Worm (Caenorhabditis elegans) whole organism, L4 larva: ENCODE data around the gene F08F3.4.

Experiments
- T20F7.1 ChIP-seq: fragments of 200-800 bp; sonication (Bioruptor generic); optimal IDR thresholded peaks from 2 replicates; lab custom pipeline; 2018; ENCODE audit warnings: mild to moderate bottlenecking, missing genetic modification characterization, missing compliant biosample characterization
- Y105C5A.15 ChIP-seq: fragments of 200-800 bp; sonication (Bioruptor generic); IDR thresholded peaks from 2 replicates; pipeline ENCODE4 v1.3.6; 2022; ENCODE audit warnings: missing genetic modification characterization, missing compliant biosample characterization
- aha-1 ChIP-seq: fragments of 150-350 bp; peaks from one replicate; lab custom pipeline; 2014; ENCODE audit warnings: missing biosample characterization, missing genetic modification characterization
- ces-1 ChIP-seq: fragments of 150-350 bp; sonication (generic microtip); optimal IDR thresholded peaks from 4 replicates; lab custom pipeline; 2014; ENCODE audit warnings: missing biosample characterization, missing genetic modification reagents, missing genetic modification characterization
- cey-2 ChIP-seq: sonication (generic microtip); optimal IDR thresholded peaks from 3 replicates; lab custom pipeline; 2017; ENCODE audit warnings: missing genetic modification characterization, mild to moderate bottlenecking, missing compliant biosample characterization, antibody characterized with exemption, borderline replicate concordance; ENCODE audit not compliant: insufficient read depth
- fos-1 ChIP-seq: fragments of 150-350 bp; optimal IDR thresholded peaks from 2 replicates; lab custom pipeline; 2014; ENCODE audit warnings: missing biosample characterization, missing genetic modification characterization
- lin-38 ChIP-seq: fragments of 200-800 bp; sonication (Bioruptor generic); IDR thresholded peaks from 2 replicates; pipeline ENCODE4 v1.3.6; 2022; ENCODE audit warnings: missing genetic modification reagents, missing genetic modification characterization, missing compliant biosample characterization
- lin-39 ChIP-seq: fragments of 150-350 bp; optimal IDR thresholded peaks from 2 replicates; lab custom pipeline; 2014; ENCODE audit warnings: missing biosample characterization, missing genetic modification reagents, missing genetic modification characterization
- mdl-1 ChIP-seq, 2 experiments: fragments of 150-350 bp in 1 of 2; sonication (generic microtip) in 1 of 2; optimal IDR thresholded peaks; 2 replicates each; lab custom pipeline; 2014 to 2017; ENCODE audit warnings: missing biosample characterization in 2 of 2, missing genetic modification characterization in 2 of 2
- nhr-102 ChIP-seq: sonication (generic microtip); optimal IDR thresholded peaks from 2 replicates; lab custom pipeline; 2016; ENCODE audit warnings: mild to moderate bottlenecking, missing genetic modification characterization, moderate library complexity, missing compliant biosample characterization
- nhr-111 ChIP-seq: fragments of 200-800 bp; sonication (Bioruptor generic); optimal IDR thresholded peaks from 2 replicates; lab custom pipeline; 2018; ENCODE audit warnings: mild to moderate bottlenecking, missing genetic modification characterization, missing compliant biosample characterization
- pha-4 ChIP-seq, 2 experiments: fragments of 150-350 bp in 1 of 2; fragments of 200-800 bp in 1 of 2; sonication (Bioruptor generic) in 1 of 2; IDR thresholded peaks in 1 of 2; optimal IDR thresholded peaks in 1 of 2; 2 replicates each; pipeline versions ENCODE4 v1.3.6 to Lab custom; 2014 to 2022; ENCODE audit warnings: missing genetic modification characterization in 2 of 2, missing genetic modification reagents in 2 of 2, missing biosample characterization in 1 of 2, missing compliant biosample characterization in 1 of 2
- pqm-1 ChIP-seq: sonication (generic microtip); optimal IDR thresholded peaks from 2 replicates; lab custom pipeline; 2017; ENCODE audit warnings: missing biosample characterization, missing genetic modification characterization
- skn-1 ChIP-seq: fragments of 150-350 bp; optimal IDR thresholded peaks from 2 replicates; lab custom pipeline; 2014; ENCODE audit warnings: missing biosample characterization, missing genetic modification characterization

ce11 chrV:5433020-5433419 lies 22.3 kb downstream of the F08F3.4 start, which contains the start of gene acl-6:
- no peak for TF ChIP-seq fos-1 (tag; lab: Kevin White, UChicago)
- TF ChIP-seq nhr-102 (tag; lab: Kevin White, UChicago) = peak; percentile 34
- TF ChIP-seq lin-38 (GFP tag; lab: Robert Waterston, UW) = peak; percentile 97
- no peak for TF ChIP-seq ces-1
- peak; percentile 99 for TF ChIP-seq pqm-1 (tag; lab: Kevin White, UChicago)
- no peak for TF ChIP-seq nhr-111 (GFP tag; lab: Kevin White, UChicago)
- TF ChIP-seq pha-4 (GFP tag; IDR thresholded peaks at IDR 0.05; lab: Robert Waterston, UW) = no peak
- TF ChIP-seq pha-4 (tag; optimal IDR thresholded peaks at IDR 0.05; lab: Kevin White, UChicago) = peak; percentile 14
- peak; percentile 79 for TF ChIP-seq aha-1 (tag; lab: Kevin White, UChicago)
- TF ChIP-seq Y105C5A.15 = no peak
- TF ChIP-seq mdl-1 (tag; optimal IDR thresholded peaks at IDR 0.05; lab: Kevin White, UChicago) = peak in 1 of 2 experiments; percentile 76
- no peak for TF ChIP-seq T20F7.1 (GFP tag; lab: Kevin White, UChicago)
- TF ChIP-seq skn-1 = no peak
- TF ChIP-seq cey-2 (tag; lab: Kevin White, UChicago) = no peak
- TF ChIP-seq lin-39 (tag; lab: Kevin White, UChicago) = no peak
